Worm (Caenorhabditis elegans): ENCODE data around the gene F15A4.5.
"Not testable (repeated sequence)": the region's sequence is repeated elsewhere in the genome, so short reads cannot be mapped to it uniquely, and the experiment has no call there.

- not testable (repeated sequence) for TF ChIP-seq D2030.7 (GFP tag; IDR thresholded peaks at IDR 0.05); ztf-25 (GFP tag; IDR thresholded peaks at IDR 0.05); madf-3 (GFP tag; IDR thresholded peaks at IDR 0.05); unc-62 (GFP tag; optimal IDR thresholded peaks at IDR 0.05); sptf-2 (GFP tag; optimal IDR thresholded peaks at IDR 0.05); ztf-3 (GFP tag; optimal IDR thresholded peaks at IDR 0.05); F57A8.1 (GFP tag; optimal IDR thresholded peaks at IDR 0.05); T26A5.8 (tag; optimal IDR thresholded peaks at IDR 0.05)
Measured at ce11 chrII:12441164-12441563, 29.9 kb downstream of the F15A4.5 start, which contains the start of gene Y57A10C.10.

Measured in whole organism, young adult.